Fruit fly (Drosophila melanogaster) whole organism, embryonic: Measurements from ENCODE around the gene CG12054.

Experiments used
- Blimp-1 ChIP-seq: fragments of 200-800 bp; sonication (Bioruptor generic); optimal IDR thresholded peaks from 3 replicates; lab custom pipeline; 2018; ENCODE audit warnings: missing biosample characterization, missing genetic modification characterization, mild to moderate bottlenecking, moderate library complexity, missing genetic modification reagents
- Bteb2 ChIP-seq: fragments of 200-800 bp; sonication (Bioruptor generic); optimal IDR thresholded peaks from 2 replicates; lab custom pipeline; 2016; ENCODE audit warnings: missing biosample characterization, missing genetic modification characterization
- CG11456 ChIP-seq: fragments of 200-800 bp; sonication (Bioruptor generic); IDR thresholded peaks from 3 replicates; pipeline ENCODE4 v1.3.6; 2022; ENCODE audit warnings: missing biosample characterization, missing genetic modification characterization
- CG11695 ChIP-seq: fragments of 200-800 bp; sonication (Bioruptor generic); IDR thresholded peaks from 3 replicates; pipeline ENCODE4 v1.3.6; 2022; ENCODE audit warnings: missing biosample characterization, missing genetic modification characterization
- CG12391 ChIP-seq: fragments of 200-800 bp; sonication (Bioruptor generic); optimal IDR thresholded peaks from 3 replicates; lab custom pipeline; 2018; ENCODE audit warnings: missing biosample characterization, mild to moderate bottlenecking, missing genetic modification characterization, moderate library complexity
- CG12744 ChIP-seq: fragments of 200-800 bp; sonication (Bioruptor generic); optimal IDR thresholded peaks from 2 replicates; lab custom pipeline; 2016; ENCODE audit warnings: missing biosample characterization, missing genetic modification characterization
- CG14014 ChIP-seq: fragments of 200-800 bp; sonication (Bioruptor generic); IDR thresholded peaks from 2 replicates; pipeline ENCODE4 v1.3.6; 2022; ENCODE audit warnings: missing biosample characterization, missing genetic modification characterization
- CG14860 ChIP-seq: fragments of 200-800 bp; sonication (Bioruptor generic); IDR thresholded peaks from 3 replicates; pipeline ENCODE4 v1.3.6; 2022; ENCODE audit warnings: missing biosample characterization, missing genetic modification characterization; ENCODE audit not compliant: partially characterized antibody
- CG14965 ChIP-seq: fragments of 200-800 bp; sonication (Bioruptor generic); optimal IDR thresholded peaks from 2 replicates; lab custom pipeline; 2016; ENCODE audit warnings: missing biosample characterization, missing genetic modification characterization, borderline replicate concordance
- CG15011 ChIP-seq: fragments of 200-800 bp; sonication (Bioruptor generic); optimal IDR thresholded peaks from 3 replicates; lab custom pipeline; 2018; ENCODE audit warnings: missing biosample characterization, mild to moderate bottlenecking, missing genetic modification characterization
- CG15696 ChIP-seq: fragments of 200-800 bp; sonication (Bioruptor generic); optimal IDR thresholded peaks from 2 replicates; lab custom pipeline; 2019; ENCODE audit warnings: missing biosample characterization, mild to moderate bottlenecking, missing genetic modification characterization, moderate library complexity
- CG16815 ChIP-seq: fragments of 200-800 bp; sonication (Bioruptor generic); optimal IDR thresholded peaks from 3 replicates; lab custom pipeline; 2017; ENCODE audit warnings: missing biosample characterization, mild to moderate bottlenecking, missing genetic modification characterization
- CG17568 ChIP-seq: fragments of 200-800 bp; sonication (Bioruptor generic); optimal IDR thresholded peaks from 2 replicates; lab custom pipeline; 2018; ENCODE audit warnings: missing biosample characterization, mild to moderate bottlenecking, missing genetic modification characterization, moderate library complexity
- CG18764 ChIP-seq: fragments of 200-800 bp; sonication (Bioruptor generic); optimal IDR thresholded peaks from 3 replicates; lab custom pipeline; 2016; ENCODE audit warnings: missing biosample characterization, missing genetic modification characterization
- CG2129 ChIP-seq: fragments of 200-800 bp; sonication (Bioruptor generic); IDR thresholded peaks from 2 replicates; pipeline ENCODE4 v1.3.6; 2022; ENCODE audit warnings: missing biosample characterization, missing genetic modification characterization; ENCODE audit not compliant: partially characterized antibody
- CG31224 ChIP-seq: fragments of 200-800 bp; sonication (Bioruptor generic); IDR thresholded peaks from 2 replicates; pipeline ENCODE4 v1.3.6; 2022; ENCODE audit warnings: missing biosample characterization, missing genetic modification characterization
- CG42726 ChIP-seq: fragments of 200-800 bp; sonication (Bioruptor generic); IDR thresholded peaks from 2 replicates; pipeline ENCODE4 v1.3.6; 2022; ENCODE audit warnings: missing biosample characterization, missing genetic modification characterization; ENCODE audit not compliant: partially characterized antibody
- CG7372 ChIP-seq: fragments of 200-800 bp; sonication (Bioruptor generic); IDR thresholded peaks from 2 replicates; pipeline ENCODE4 v1.3.6; 2022; ENCODE audit warnings: missing biosample characterization, missing genetic modification characterization
- CG8388 ChIP-seq: fragments of 200-800 bp; sonication (Bioruptor generic); optimal IDR thresholded peaks from 2 replicates; lab custom pipeline; 2019; ENCODE audit warnings: missing biosample characterization, mild to moderate bottlenecking, missing genetic modification characterization, moderate library complexity
- CG8765 ChIP-seq: fragments of 200-800 bp; sonication (Bioruptor generic); IDR thresholded peaks from 2 replicates; pipeline ENCODE4 v1.3.6; 2022; ENCODE audit warnings: missing biosample characterization, missing genetic modification characterization
- CG8924 ChIP-seq: fragments of 200-800 bp; optimal IDR thresholded peaks from 3 replicates; lab custom pipeline; 2019; ENCODE audit warnings: missing biosample characterization, mild to moderate bottlenecking, missing genetic modification characterization, moderate library complexity
- Deaf1 ChIP-seq: fragments of 200-800 bp; optimal IDR thresholded peaks from 3 replicates; lab custom pipeline; 2019; ENCODE audit warnings: missing biosample characterization, mild to moderate bottlenecking, missing genetic modification characterization, moderate library complexity
- Ets97D ChIP-seq: fragments of 200-800 bp; sonication (Bioruptor generic); optimal IDR thresholded peaks from 3 replicates; lab custom pipeline; 2016; ENCODE audit warnings: missing biosample characterization, missing genetic modification characterization
- Hr3 ChIP-seq: fragments of 200-800 bp; sonication (Bioruptor generic); optimal IDR thresholded peaks from 3 replicates; lab custom pipeline; 2016; ENCODE audit warnings: missing biosample characterization, missing genetic modification characterization
- Hr51 ChIP-seq, 2 experiments: fragments of 200-800 bp; sonication (Bioruptor generic); optimal IDR thresholded peaks; 2 replicates in 1 of 2; 3 replicates in 1 of 2; lab custom pipeline; 2016 to 2018; ENCODE audit warnings: missing biosample characterization in 2 of 2, missing genetic modification characterization in 2 of 2, mild to moderate bottlenecking in 1 of 2, moderate library complexity in 1 of 2
- MTF-1 ChIP-seq: fragments of 200-800 bp; sonication (Bioruptor generic); optimal IDR thresholded peaks from 2 replicates; lab custom pipeline; 2018; ENCODE audit warnings: missing biosample characterization, mild to moderate bottlenecking, missing genetic modification characterization, borderline replicate concordance
- Mes4 ChIP-seq: fragments of 200-800 bp; sonication (Bioruptor generic); optimal IDR thresholded peaks from 2 replicates; lab custom pipeline; 2016; ENCODE audit warnings: missing biosample characterization, missing genetic modification characterization
- NC2α ChIP-seq: fragments of 200-800 bp; sonication (Bioruptor generic); optimal IDR thresholded peaks from 2 replicates; lab custom pipeline; 2016; ENCODE audit warnings: missing biosample characterization, missing genetic modification characterization
- Nf-YB ChIP-seq: fragments of 200-800 bp; sonication (Bioruptor generic); optimal IDR thresholded peaks from 3 replicates; lab custom pipeline; 2019; ENCODE audit warnings: missing biosample characterization, mild to moderate bottlenecking, missing genetic modification characterization, moderate library complexity
- Oli ChIP-seq: fragments of 200-800 bp; sonication (Bioruptor generic); optimal IDR thresholded peaks from 2 replicates; lab custom pipeline; 2018; ENCODE audit warnings: missing biosample characterization, mild to moderate bottlenecking, missing genetic modification characterization, moderate library complexity
- Ravus ChIP-seq: fragments of 200-800 bp; sonication (Bioruptor generic); IDR thresholded peaks from 2 replicates; pipeline ENCODE4 v1.3.6; 2022; ENCODE audit warnings: missing biosample characterization, missing genetic modification characterization
- Rx ChIP-seq: fragments of 200-800 bp; sonication (Bioruptor generic); IDR thresholded peaks from 2 replicates; pipeline ENCODE4 v1.3.6; 2022; ENCODE audit warnings: missing biosample characterization, missing genetic modification characterization
- Stat92E ChIP-seq, 3 experiments: fragments of >200 bp in 2 of 3; fragments of 200-800 bp in 1 of 3; sonication (Bioruptor generic) in 1 of 3; optimal IDR thresholded peaks; 2 replicates each; lab custom pipeline; 2017 to 2019; ENCODE audit warnings: missing biosample characterization in 3 of 3, missing genetic modification characterization in 3 of 3, mild to moderate bottlenecking in 1 of 3, moderate library complexity in 1 of 3
- ac ChIP-seq: fragments of 200-800 bp; sonication (Bioruptor generic); optimal IDR thresholded peaks from 3 replicates; lab custom pipeline; 2017; ENCODE audit warnings: missing biosample characterization, mild to moderate bottlenecking, missing genetic modification characterization
- chinmo ChIP-seq: fragments of 200-800 bp; sonication (Bioruptor generic); IDR thresholded peaks from 4 replicates; pipeline ENCODE4 v1.3.6; 2022; ENCODE audit warnings: missing biosample characterization, missing genetic modification characterization; ENCODE audit not compliant: partially characterized antibody
- dimm ChIP-seq: fragments of 200-800 bp; sonication (Bioruptor generic); IDR thresholded peaks from 2 replicates; pipeline ENCODE4 v1.3.6; 2022; ENCODE audit warnings: missing biosample characterization, missing genetic modification characterization
- gem ChIP-seq: fragments of 200-800 bp; sonication (Bioruptor generic); optimal IDR thresholded peaks from 2 replicates; lab custom pipeline; 2019; ENCODE audit warnings: missing biosample characterization, mild to moderate bottlenecking, missing genetic modification characterization, moderate library complexity
- gsb ChIP-seq: fragments of 200-800 bp; sonication (Bioruptor generic); IDR thresholded peaks from 2 replicates; pipeline ENCODE4 v1.3.6; 2022; ENCODE audit warnings: missing biosample characterization, missing genetic modification characterization
- pnt ChIP-seq: fragments of 200-800 bp; sonication (Bioruptor generic); optimal IDR thresholded peaks from 3 replicates; lab custom pipeline; 2016; ENCODE audit warnings: missing biosample characterization, missing genetic modification characterization
- row ChIP-seq: fragments of 200-800 bp; sonication (Bioruptor generic); IDR thresholded peaks from 3 replicates; pipeline ENCODE4 v1.3.6; 2022; ENCODE audit warnings: missing biosample characterization, missing genetic modification characterization
- run ChIP-seq: fragments of 200-800 bp; sonication (Bioruptor generic); optimal IDR thresholded peaks from 3 replicates; lab custom pipeline; 2018; ENCODE audit warnings: missing biosample characterization, mild to moderate bottlenecking, missing genetic modification characterization
- scrt ChIP-seq: fragments of 200-800 bp; sonication (Bioruptor generic); optimal IDR thresholded peaks from 2 replicates; lab custom pipeline; 2018; ENCODE audit warnings: missing biosample characterization, mild to moderate bottlenecking, missing genetic modification characterization, moderate library complexity
- sima ChIP-seq: fragments of 200-800 bp; sonication (Bioruptor generic); optimal IDR thresholded peaks from 2 replicates; lab custom pipeline; 2016; ENCODE audit warnings: missing biosample characterization, missing genetic modification characterization
- stwl ChIP-seq: fragments of 200-800 bp; sonication (Bioruptor generic); optimal IDR thresholded peaks from 3 replicates; lab custom pipeline; 2018; ENCODE audit warnings: missing biosample characterization, mild to moderate bottlenecking, missing genetic modification characterization, moderate library complexity
- sug ChIP-seq: fragments of 200-800 bp; optimal IDR thresholded peaks from 2 replicates; lab custom pipeline; 2019; ENCODE audit warnings: missing biosample characterization, mild to moderate bottlenecking, missing genetic modification characterization, moderate library complexity
- tin ChIP-seq: fragments of 200-800 bp; sonication (Bioruptor generic); optimal IDR thresholded peaks from 3 replicates; lab custom pipeline; 2016; ENCODE audit warnings: missing biosample characterization, missing genetic modification characterization
- twi ChIP-seq: fragments of 200-800 bp; optimal IDR thresholded peaks from 2 replicates; lab custom pipeline; 2019; ENCODE audit warnings: missing biosample characterization, mild to moderate bottlenecking, missing genetic modification characterization, moderate library complexity
- tx ChIP-seq: fragments of 200-800 bp; sonication (Bioruptor generic); optimal IDR thresholded peaks from 2 replicates; lab custom pipeline; 2016; ENCODE audit warnings: missing biosample characterization, missing genetic modification characterization
- vnd ChIP-seq: fragments of 200-800 bp; sonication (Bioruptor generic); IDR thresholded peaks from 3 replicates; pipeline ENCODE4 v1.3.6; 2022; ENCODE audit warnings: missing biosample characterization, missing genetic modification characterization; ENCODE audit not compliant: partially characterized antibody
- zen ChIP-seq: fragments of 200-800 bp; sonication (Bioruptor generic); optimal IDR thresholded peaks from 3 replicates; lab custom pipeline; 2018; ENCODE audit warnings: missing biosample characterization, mild to moderate bottlenecking, missing genetic modification characterization, moderate library complexity

Gene CG12054

dm6 chr3R:31213227-31213626 is 7.3 kb upstream of the CG12054 start, which contains the start of the genes Zwilch and CG1542 (continued):
- TF ChIP-seq CG7372 (GFP tag; lab: Robert Waterston, UW), result no peak
- TF ChIP-seq Oli (tag; lab: Kevin White, UChicago), result no peak
- TF ChIP-seq CG15011, result no peak
- TF ChIP-seq run (tag; lab: Kevin White, UChicago), result no peak
- TF ChIP-seq zen (tag; lab: Kevin White, UChicago), result no peak
- TF ChIP-seq CG11695, result no peak
- no peak for TF ChIP-seq ac (GFP tag; lab: Kevin White, UChicago)
- peak; percentile 88; the same call in 3 of the 4 replicates for TF ChIP-seq chinmo (GFP tag; lab: Robert Waterston, UW)
- no peak for TF ChIP-seq dimm (GFP tag; lab: Robert Waterston, UW)
- TF ChIP-seq Hr51 (GFP tag; optimal IDR thresholded peaks at IDR 0.05; lab: Kevin White, UChicago), result no peak
- no peak for TF ChIP-seq Bteb2
- TF ChIP-seq Nf-YB (GFP tag; lab: Kevin White, UChicago), result no peak
- TF ChIP-seq MTF-1, result no peak
- no peak for TF ChIP-seq twi
- no peak for TF ChIP-seq Mes4
- peak in 1 of 3 experiments; percentile 23 for TF ChIP-seq Stat92E (GFP tag; optimal IDR thresholded peaks at IDR 0.05; lab: Kevin White, UChicago)
- no peak for TF ChIP-seq CG31224 (GFP tag; lab: Robert Waterston, UW)
- peak; percentile 66 for TF ChIP-seq CG14860
- no peak; the same call in 2 of the 3 replicates for TF ChIP-seq row
- TF ChIP-seq CG14014 (GFP tag; lab: Robert Waterston, UW), result no peak
- no peak for TF ChIP-seq sug (tag; lab: Kevin White, UChicago)
- no peak for TF ChIP-seq CG14965
- no peak for TF ChIP-seq CG11456 (GFP tag; lab: Robert Waterston, UW)
- no peak for TF ChIP-seq sima (GFP tag; lab: Kevin White, UChicago)
- TF ChIP-seq CG42726 (GFP tag; lab: Robert Waterston, UW), result 0 out of 2 replicates have a peak, but pooled peaks have one; percentile 32
- TF ChIP-seq CG8924, result no peak
- TF ChIP-seq stwl (tag; lab: Kevin White, UChicago), result peak; percentile 92
- no peak for TF ChIP-seq CG15696 (tag; lab: Kevin White, UChicago)
- TF ChIP-seq Ets97D (GFP tag; lab: Kevin White, UChicago), result peak; percentile 76
- no peak for TF ChIP-seq tx (GFP tag; lab: Kevin White, UChicago)
- TF ChIP-seq Deaf1 (tag; lab: Kevin White, UChicago), result no peak
- TF ChIP-seq CG18764, result no peak
- no peak for TF ChIP-seq CG12391 (tag; lab: Kevin White, UChicago)
- no peak for TF ChIP-seq CG12744 (GFP tag; lab: Kevin White, UChicago)
- no peak for TF ChIP-seq NC2α (GFP tag; lab: Kevin White, UChicago)
- TF ChIP-seq CG16815, result no peak
- TF ChIP-seq Rx (GFP tag; lab: Robert Waterston, UW), result no peak
- no peak for TF ChIP-seq Hr3
- no peak for TF ChIP-seq CG8388 (GFP tag; lab: Kevin White, UChicago)
- no peak for TF ChIP-seq gsb (GFP tag; lab: Robert Waterston, UW)
- no peak for TF ChIP-seq Blimp-1 (GFP tag; lab: Kevin White, UChicago)
- no peak for TF ChIP-seq CG2129
- no peak for TF ChIP-seq scrt
- no peak for TF ChIP-seq Ravus
- TF ChIP-seq gem (tag; lab: Kevin White, UChicago), result no peak
- peak; percentile 60; the same call in 2 of the 3 replicates for TF ChIP-seq vnd (GFP tag; lab: Robert Waterston, UW)
- no peak for TF ChIP-seq pnt
- no peak for TF ChIP-seq CG8765
- TF ChIP-seq tin (GFP tag; lab: Kevin White, UChicago), result no peak
- no peak for TF ChIP-seq CG17568 (GFP tag; lab: Kevin White, UChicago)
